Worm (Caenorhabditis elegans): ENCODE results near the gene ten-1.

DNA sequence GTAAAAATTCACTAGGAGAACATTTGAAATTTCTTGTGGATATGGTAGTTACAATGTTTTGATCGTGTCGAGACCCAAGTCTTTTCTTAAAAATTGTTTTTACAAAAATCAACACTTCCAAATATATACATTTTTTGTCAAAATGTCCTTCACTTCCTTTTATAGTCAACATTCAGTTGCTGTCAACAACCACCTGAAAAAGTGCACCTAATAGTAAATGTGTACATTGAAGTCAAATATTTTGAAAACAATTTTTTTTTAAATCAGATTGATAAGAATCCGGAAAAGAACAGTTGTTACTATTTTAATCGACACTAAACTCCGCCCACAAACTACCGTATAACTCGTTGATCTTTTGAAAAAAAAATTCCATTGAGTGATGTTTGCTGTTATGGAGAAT lies 74.9 kb downstream of the ten-1 start:
- TF ChIP-seq him-1 (tag; optimal IDR thresholded peaks at IDR 0.05) = no peak
- TF ChIP-seq dao-5 (tag; optimal IDR thresholded peaks at IDR 0.05) = no peak
- TF ChIP-seq W03F9.2 (tag; optimal IDR thresholded peaks at IDR 0.05) = no peak

All from whole organism, L4/young adult.